Fruit fly (Drosophila melanogaster): ENCODE data around the gene CG15255.

The CG15255 gene

DNA sequence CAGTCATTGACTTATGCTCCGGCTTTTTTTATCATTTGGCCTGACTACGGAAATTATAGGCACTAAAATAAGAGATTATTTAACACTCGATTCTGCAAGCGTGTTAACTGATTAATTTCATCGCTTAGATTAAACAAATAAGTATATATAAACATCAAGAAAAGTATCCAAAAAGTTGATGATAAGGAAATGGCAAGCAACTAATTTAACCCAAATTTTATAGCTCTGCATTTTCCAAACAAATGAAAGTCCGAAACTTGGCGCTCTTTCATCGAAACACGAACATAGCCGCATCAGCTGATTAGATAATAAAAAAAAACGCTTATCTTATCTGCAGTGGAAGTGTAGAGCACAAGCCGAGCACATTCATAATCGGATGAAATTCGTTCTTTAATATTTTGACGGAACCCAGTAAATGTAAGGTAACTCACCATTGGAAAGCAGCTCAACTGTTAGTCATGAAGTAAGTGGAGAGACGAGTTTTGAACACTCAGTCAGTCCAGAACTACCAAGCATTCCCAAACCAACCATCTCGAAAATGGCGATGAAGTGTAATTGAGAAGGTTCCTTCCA lies 18.2 kb upstream of the CG15255 start, which contains the start of gene CG18480 (continued):
- TF ChIP-seq lola (GFP tag; optimal IDR thresholded peaks at IDR 0.05) (no peak), CG5180 (GFP tag; optimal IDR thresholded peaks at IDR 0.05) (peak; percentile 3), p53 (GFP tag; optimal IDR thresholded peaks at IDR 0.05) (no peak), CG8478 (optimal IDR thresholded peaks at IDR 0.05) (no peak), wor (GFP tag; IDR thresholded peaks at IDR 0.05) (no peak), mirr (GFP tag; optimal IDR thresholded peaks at IDR 0.05) (peak; percentile 72), CG7556 (GFP tag; optimal IDR thresholded peaks at IDR 0.05) (no peak), toy (GFP tag; IDR thresholded peaks at IDR 0.05) (no peak), CG12942 (GFP tag; optimal IDR thresholded peaks at IDR 0.05) (no peak), jumu (GFP tag; optimal IDR thresholded peaks at IDR 0.05) (no peak), CG34376 (GFP tag; optimal IDR thresholded peaks at IDR 0.05) (peak; percentile 29), wdn (GFP tag; IDR thresholded peaks at IDR 0.05) (0 out of 2 replicates have a peak, but pooled peaks have one; percentile 15), sisA (GFP tag; IDR thresholded peaks at IDR 0.05) (no peak), sc (optimal IDR thresholded peaks at IDR 0.05) (no peak), sc (GFP tag; optimal IDR thresholded peaks at IDR 0.05) (no peak), phol (tag; optimal IDR thresholded peaks at IDR 0.05) (no peak), lbe (GFP tag; optimal IDR thresholded peaks at IDR 0.05) (no peak), CG31441 (GFP tag; IDR thresholded peaks at IDR 0.05) (no peak; the same call in 1 of the 2 replicates), dan (GFP tag; IDR thresholded peaks at IDR 0.05) (no peak), Hand (GFP tag; optimal IDR thresholded peaks at IDR 0.05) (peak; percentile 18), CG9215 (GFP tag; IDR thresholded peaks at IDR 0.05) (peak; percentile 37; the same call in 1 of the 2 replicates), CG12769 (tag; optimal IDR thresholded peaks at IDR 0.05) (peak; percentile 57), chn (GFP tag; optimal IDR thresholded peaks at IDR 0.05) (peak; percentile 25), CG31388 (GFP tag; optimal IDR thresholded peaks at IDR 0.05) (no peak), CG1602 (GFP tag; optimal IDR thresholded peaks at IDR 0.05) (no peak), Mad (GFP tag; optimal IDR thresholded peaks at IDR 0.05) (no peak), CG3847 (GFP tag; IDR thresholded peaks at IDR 0.05) (peak; percentile 36; the same call in 1 of the 2 replicates), Med (GFP tag) (peak; percentile 93), Nf-YA (GFP tag; IDR thresholded peaks at IDR 0.05) (no peak), Bdp1 (GFP tag; optimal IDR thresholded peaks at IDR 0.05) (no peak), ro (GFP tag; IDR thresholded peaks at IDR 0.05) (no peak), Ets65A (GFP tag) (no peak), lmd (GFP tag; IDR thresholded peaks at IDR 0.05) (peak; percentile 37; the same call in 1 of the 2 replicates), tll (GFP tag; optimal IDR thresholded peaks at IDR 0.05) (no peak), MBD-R2 (GFP tag; IDR thresholded peaks at IDR 0.05) (no peak), Sox100B (GFP tag; optimal IDR thresholded peaks at IDR 0.05) (no peak), CG13296 (GFP tag; optimal IDR thresholded peaks at IDR 0.05) (peak; percentile 12), HHEX (GFP tag; optimal IDR thresholded peaks at IDR 0.05) (peak; percentile 25), bab2 (GFP tag; optimal IDR thresholded peaks at IDR 0.05) (peak; percentile 39), CG33557 (GFP tag; optimal IDR thresholded peaks at IDR 0.05) (no peak), dysf (GFP tag; IDR thresholded peaks at IDR 0.05) (peak; percentile 27; the same call in 1 of the 3 replicates), CG11696 (GFP tag; IDR thresholded peaks at IDR 0.05) (0 out of 2 replicates have a peak, but pooled peaks have one; percentile 16), abd-A (tag; optimal IDR thresholded peaks at IDR 0.05) (no peak), Taf1 (GFP tag; IDR thresholded peaks at IDR 0.05) (peak; percentile 28; the same call in 1 of the 2 replicates), CG14441 (GFP tag; IDR thresholded peaks at IDR 0.05) (0 out of 2 replicates have a peak, but pooled peaks have one; percentile 32), CG4360 (GFP tag; IDR thresholded peaks at IDR 0.05) (no peak), CG6683 (GFP tag; optimal IDR thresholded peaks at IDR 0.05) (no peak), D19B (GFP tag; optimal IDR thresholded peaks at IDR 0.05) (peak; percentile 9), h (optimal IDR thresholded peaks at IDR 0.05) (no peak), ci (GFP tag; IDR thresholded peaks at IDR 0.05) (peak; percentile 79), otp (GFP tag; IDR thresholded peaks at IDR 0.05) (0 out of 3 replicates have a peak, but pooled peaks have one; percentile 45), Ets97D (GFP tag; optimal IDR thresholded peaks at IDR 0.05) (no peak)

Measured in whole organism, embryonic.